Worm (Caenorhabditis elegans) whole organism, L3 larva: ENCODE measurements around the gene T16G12.1.

ENCODE experiments used
- R02D3.7 ChIP-seq: fragments of 150-350 bp; optimal IDR thresholded peaks from 2 replicates; lab custom pipeline; 2014; ENCODE audit warnings: missing biosample characterization, missing genetic modification characterization
- aly-2 ChIP-seq: fragments of 150-350 bp; optimal IDR thresholded peaks from 2 replicates; lab custom pipeline; 2014; ENCODE audit warnings: missing biosample characterization, missing genetic modification characterization
- nhr-28 ChIP-seq: fragments of 150-350 bp; optimal IDR thresholded peaks from 2 replicates; lab custom pipeline; 2014; ENCODE audit warnings: missing biosample characterization, missing genetic modification characterization
- pha-4 ChIP-seq: fragments of 150-350 bp; optimal IDR thresholded peaks from 2 replicates; lab custom pipeline; 2014; ENCODE audit warnings: missing biosample characterization, missing genetic modification reagents, missing genetic modification characterization

DNA sequence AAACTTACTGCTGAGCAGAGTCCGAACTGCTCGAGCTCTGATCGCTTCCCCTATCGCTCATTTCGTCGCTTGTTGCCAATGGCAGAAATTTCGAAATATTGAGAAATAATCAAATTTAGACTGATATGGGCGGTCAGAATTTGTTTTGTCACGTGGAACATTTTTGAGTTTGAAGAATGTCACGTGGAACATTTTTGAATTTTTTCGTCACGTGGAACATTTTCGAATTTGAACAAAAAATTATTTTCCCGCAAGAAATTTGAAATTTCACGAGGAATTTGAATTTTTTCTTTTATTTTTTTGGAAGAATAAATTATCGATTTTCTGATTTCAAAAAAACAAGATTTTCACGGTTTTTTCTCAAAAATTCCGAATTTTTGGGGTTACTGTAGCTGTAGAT lies 39.5 kb downstream of the T16G12.1 start, which contains the start of gene fbxa-155:
- TF ChIP-seq pha-4 (tag; lab: Kevin White, UChicago) (no peak), aly-2 (no peak), nhr-28 (tag; lab: Kevin White, UChicago) (no peak), R02D3.7 (tag; lab: Kevin White, UChicago) (no peak)
